Worm (Caenorhabditis elegans): ENCODE results near the gene tag-10.

The tag-10 gene

DNA sequence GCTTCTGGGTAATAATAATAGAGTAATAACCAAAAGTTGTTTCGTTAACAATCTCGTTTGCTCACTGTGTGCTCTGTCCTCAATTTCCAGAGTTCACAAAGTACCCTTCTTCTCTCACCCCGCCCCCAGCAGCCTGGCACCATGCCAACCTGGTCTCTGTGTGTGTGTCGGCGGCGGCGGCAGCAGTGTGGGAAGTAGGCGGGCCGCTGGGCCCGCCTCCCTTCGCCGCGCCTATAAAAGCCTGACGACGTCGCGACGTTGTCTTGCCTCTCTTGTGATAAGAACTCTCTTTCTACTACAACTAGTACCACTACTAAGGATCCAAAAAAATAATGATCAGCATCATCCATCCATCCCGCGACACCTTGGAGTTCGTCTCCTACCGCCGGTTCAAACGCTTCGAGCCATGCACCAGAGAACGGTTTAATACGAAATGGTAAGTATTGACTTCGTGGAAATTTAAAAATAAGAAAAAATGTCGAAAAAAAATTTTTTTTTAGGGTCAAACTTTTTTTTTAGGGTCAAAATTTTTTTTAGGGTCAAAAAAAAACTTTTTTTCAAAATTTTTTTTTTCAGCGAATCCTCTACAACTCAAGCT, 36.6 kb downstream of the tag-10 start, which contains the start of gene C31C9.7 (continued):
- TF ChIP-seq ztf-11 (tag; optimal IDR thresholded peaks at IDR 0.05) (no peak), ama-1 (optimal IDR thresholded peaks at IDR 0.05) (peak; percentile 80), zip-11 (GFP tag; IDR thresholded peaks at IDR 0.05) (no peak), egl-27 (tag; optimal IDR thresholded peaks at IDR 0.05) (no peak), dmd-6 (GFP tag; IDR thresholded peaks at IDR 0.05) (peak; percentile 73), daf-19 (GFP tag; conservative IDR thresholded peaks at IDR 0.05) (no peak)

DNA sequence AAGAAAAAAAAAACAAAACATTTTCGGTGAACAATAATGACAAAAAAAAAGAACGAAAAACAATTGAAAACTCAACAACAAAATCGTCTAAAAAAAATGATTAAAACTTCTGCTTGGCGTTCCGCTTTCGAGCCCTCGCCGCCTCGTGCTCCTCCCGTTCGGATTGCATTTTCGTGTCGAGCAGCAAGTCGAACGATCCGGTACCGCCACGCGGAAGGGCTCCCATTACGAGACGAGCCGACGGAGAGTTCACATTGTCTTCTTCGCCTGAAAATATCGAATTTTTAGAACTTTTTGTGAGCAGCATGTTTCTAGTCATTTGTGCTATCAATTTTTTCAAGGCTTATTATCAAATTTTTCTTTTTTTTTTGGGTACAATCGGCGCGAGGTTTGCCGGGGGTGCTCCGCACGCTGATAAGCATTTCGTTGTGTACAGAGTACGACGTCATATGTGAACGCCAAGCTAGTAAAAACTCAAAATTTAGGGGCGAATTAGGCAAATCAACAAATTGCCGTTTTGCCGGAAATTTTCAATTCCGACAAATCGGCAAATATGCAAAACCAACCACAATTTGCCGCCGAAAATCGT, 38.4 kb downstream of the tag-10 start:
- TF ChIP-seq hlh-11 (tag; optimal IDR thresholded peaks at IDR 0.05) = peak; percentile 69
- TF ChIP-seq hlh-30 (tag; optimal IDR thresholded peaks at IDR 0.05; ENCODE audit: insufficient read depth) = peak; percentile 13
- TF ChIP-seq ZK546.5 (tag; optimal IDR thresholded peaks at IDR 0.05) = no peak
- TF ChIP-seq mxl-3 (GFP tag; optimal IDR thresholded peaks at IDR 0.05) = no peak
- peak; percentile 58; the same call in 1 of the 2 replicates for TF ChIP-seq set-16 (GFP tag; IDR thresholded peaks at IDR 0.05)
- TF ChIP-seq F26F4.8 (GFP tag; conservative IDR thresholded peaks at IDR 0.05) = no peak
- TF ChIP-seq ztf-11 (tag; optimal IDR thresholded peaks at IDR 0.05) = no peak
- TF ChIP-seq zfp-3 (GFP tag; conservative IDR thresholded peaks at IDR 0.05) = no peak
- no peak for TF ChIP-seq fos-1 (tag; optimal IDR thresholded peaks at IDR 0.05)
- no peak for TF ChIP-seq F10B5.3 (tag; optimal IDR thresholded peaks at IDR 0.05)
- TF ChIP-seq pqm-1 (tag; optimal IDR thresholded peaks at IDR 0.05) = peak; percentile 84
- no peak for TF ChIP-seq lsy-2 (tag; optimal IDR thresholded peaks at IDR 0.05)
- no peak for TF ChIP-seq nhr-41 (GFP tag; IDR thresholded peaks at IDR 0.05)
- peak; percentile 20 for TF ChIP-seq dve-1 (tag; optimal IDR thresholded peaks at IDR 0.05; ENCODE audit: insufficient read depth)
- no peak for TF ChIP-seq ceh-32 (tag; optimal IDR thresholded peaks at IDR 0.05; ENCODE audit: poor library complexity)
- TF ChIP-seq cey-2 (tag; optimal IDR thresholded peaks at IDR 0.05; ENCODE audit: borderline replicate concordance, insufficient read depth) = no peak
- TF ChIP-seq daf-12 (tag; optimal IDR thresholded peaks at IDR 0.05) = no peak
- no peak for TF ChIP-seq hif-1 (tag; optimal IDR thresholded peaks at IDR 0.05)
- peak; percentile 75 for TF ChIP-seq nhr-28 (tag; optimal IDR thresholded peaks at IDR 0.05)
- no peak for TF ChIP-seq lin-38 (GFP tag; IDR thresholded peaks at IDR 0.05)
- no peak for TF ChIP-seq lir-3 (tag; optimal IDR thresholded peaks at IDR 0.05)
- TF ChIP-seq aly-2 (tag; optimal IDR thresholded peaks at IDR 0.05) = no peak
- TF ChIP-seq ceh-20 (GFP tag; IDR thresholded peaks at IDR 0.05) = no peak
- peak; percentile 71 for TF ChIP-seq dmd-6 (GFP tag; IDR thresholded peaks at IDR 0.05)
- no peak for TF ChIP-seq ceh-44 (GFP tag; IDR thresholded peaks at IDR 0.05)
- TF ChIP-seq nhr-77 (tag; optimal IDR thresholded peaks at IDR 0.05) = peak; percentile 73
- no peak for TF ChIP-seq ZK337.2 (GFP tag; IDR thresholded peaks at IDR 0.05)
- TF ChIP-seq attf-4 (tag; optimal IDR thresholded peaks at IDR 0.05) = no peak
- no peak for TF ChIP-seq daf-8 (GFP tag; IDR thresholded peaks at IDR 0.05)
- no peak for TF ChIP-seq Y5F2A.4 (GFP tag; optimal IDR thresholded peaks at IDR 0.05)
- no peak for TF ChIP-seq daf-16 (GFP tag; optimal IDR thresholded peaks at IDR 0.05)
- peak; percentile 51 for TF ChIP-seq daf-16 (tag; optimal IDR thresholded peaks at IDR 0.05)
- no peak for TF ChIP-seq madf-5 (GFP tag; IDR thresholded peaks at IDR 0.05)
- TF ChIP-seq nhr-48 (tag; optimal IDR thresholded peaks at IDR 0.05) = peak; percentile 23
- no peak for TF ChIP-seq nhr-6 (tag; optimal IDR thresholded peaks at IDR 0.05)

Data from whole organism, L4 larva.